Worm (Caenorhabditis elegans) whole organism, early embryonic: ENCODE data around the gene F44A6.3.

Source experiments
- B0310.2 ChIP-seq: sonication (generic microtip); optimal IDR thresholded peaks from 2 replicates; lab custom pipeline; 2016; ENCODE audit warnings: mild to moderate bottlenecking, missing genetic modification characterization, missing compliant biosample characterization
- F13C5.2 ChIP-seq: sonication (generic microtip); optimal IDR thresholded peaks from 2 replicates; lab custom pipeline; 2017; ENCODE audit warnings: mild to moderate bottlenecking, missing genetic modification characterization, inconsistent platforms, missing compliant biosample characterization
- ama-1 ChIP-seq: fragments of 150-350 bp; optimal IDR thresholded peaks from 2 replicates; lab custom pipeline; 2014
- ceh-13 ChIP-seq: fragments of 200-800 bp; sonication (Bioruptor generic); optimal IDR thresholded peaks from 2 replicates; lab custom pipeline; 2018; ENCODE audit warnings: mild to moderate bottlenecking, missing genetic modification characterization, missing compliant biosample characterization
- ceh-36 ChIP-seq: sonication (generic microtip); optimal IDR thresholded peaks from 2 replicates; lab custom pipeline; 2016; ENCODE audit warnings: missing genetic modification characterization, inconsistent platforms, missing compliant biosample characterization
- ets-7 ChIP-seq: sonication (generic microtip); optimal IDR thresholded peaks from 2 replicates; lab custom pipeline; 2016; ENCODE audit warnings: missing genotype, missing genetic modification characterization, missing compliant biosample characterization
- flt-1 ChIP-seq: fragments of 200-800 bp; sonication (Bioruptor generic); IDR thresholded peaks from 2 replicates; pipeline ENCODE4 v1.3.6; 2022; ENCODE audit warnings: missing genetic modification characterization, missing compliant biosample characterization
- hmbx-1 ChIP-seq: sonication (generic microtip); optimal IDR thresholded peaks from 2 replicates; lab custom pipeline; 2016; ENCODE audit warnings: mild to moderate bottlenecking, missing genetic modification characterization, missing compliant biosample characterization
- hmg-4 ChIP-seq: fragments of 200-800 bp; sonication (Bioruptor generic); optimal IDR thresholded peaks from 2 replicates; lab custom pipeline; 2018; ENCODE audit warnings: mild to moderate bottlenecking, missing genetic modification characterization, missing compliant biosample characterization
- hnd-1 ChIP-seq: sonication (generic microtip); optimal IDR thresholded peaks from 2 replicates; lab custom pipeline; 2016; ENCODE audit warnings: missing genetic modification characterization, missing compliant biosample characterization
- pes-1 ChIP-seq: fragments of 200-800 bp; sonication (Bioruptor generic); IDR thresholded peaks from 2 replicates; pipeline ENCODE4 v1.3.6; 2022; ENCODE audit warnings: missing genetic modification reagents, missing genetic modification characterization, missing compliant biosample characterization
- scrt-1 ChIP-seq: fragments of 200-800 bp; sonication (Bioruptor generic); IDR thresholded peaks from 2 replicates; pipeline ENCODE4 v1.3.6; 2022; ENCODE audit warnings: missing genetic modification characterization, missing compliant biosample characterization
- sea-1 ChIP-seq: fragments of 200-800 bp; sonication (Bioruptor generic); conservative IDR thresholded peaks from 2 replicates; pipeline ENCODE4 v1.3.6; 2022; ENCODE audit warnings: missing genetic modification characterization, missing compliant biosample characterization
- tbx-11 ChIP-seq: fragments of 200-800 bp; sonication (Bioruptor generic); IDR thresholded peaks from 2 replicates; pipeline ENCODE4 v1.3.6; 2022; ENCODE audit warnings: missing genetic modification characterization, missing compliant biosample characterization
- tbx-37 ChIP-seq: fragments of 200-800 bp; sonication (Bioruptor generic); conservative IDR thresholded peaks from 2 replicates; pipeline ENCODE4 v1.3.6; 2022; ENCODE audit warnings: missing genetic modification reagents, missing genetic modification characterization, missing compliant biosample characterization
- tra-4 ChIP-seq: sonication (generic microtip); optimal IDR thresholded peaks from 2 replicates; lab custom pipeline; 2017; ENCODE audit warnings: missing genetic modification characterization, missing compliant biosample characterization

F44A6.3 gene

ce11 chrX:10254068-10254467, 41.5 kb downstream of the F44A6.3 start:
- TF ChIP-seq ceh-13 (GFP tag; lab: Kevin White, UChicago) (no peak), pes-1 (no peak), tbx-11 (GFP tag; lab: Robert Waterston, UW) (no peak), hmg-4 (GFP tag; lab: Kevin White, UChicago) (no peak), tra-4 (tag; lab: Kevin White, UChicago) (no peak), flt-1 (no peak), F13C5.2 (tag; lab: Kevin White, UChicago) (no peak), sea-1 (no peak), ets-7 (no peak), hnd-1 (tag; lab: Kevin White, UChicago) (no peak)

- TF ChIP-seq hnd-1 (tag; lab: Kevin White, UChicago) (no peak), scrt-1 (GFP tag; lab: Robert Waterston, UW) (no peak), flt-1 (no peak), B0310.2 (tag; lab: Kevin White, UChicago) (no peak), ceh-13 (GFP tag; lab: Kevin White, UChicago) (no peak), sea-1 (no peak), tbx-11 (GFP tag; lab: Robert Waterston, UW) (no peak), tra-4 (tag; lab: Kevin White, UChicago) (no peak), ets-7 (no peak), ceh-36 (tag; lab: Kevin White, UChicago) (no peak), F13C5.2 (tag; lab: Kevin White, UChicago) (no peak), pes-1 (no peak)
These were observed 47.5 kb downstream of the F44A6.3 start, which contains the start of gene C32A9.1 for ce11 chrX:10260035-10260434. Gene C32A9.1, minus strand, starts transcription at chrX:10260135.

ce11 chrX:10262299-10262698, 49.7 kb downstream of the F44A6.3 start:
- TF ChIP-seq tra-4 (tag; lab: Kevin White, UChicago): no peak
- TF ChIP-seq ama-1 (lab: Kevin White, UChicago): no peak
- TF ChIP-seq B0310.2 (tag; lab: Kevin White, UChicago): no peak
- TF ChIP-seq hmbx-1: no peak
- TF ChIP-seq ceh-13 (GFP tag; lab: Kevin White, UChicago): no peak
- TF ChIP-seq hnd-1 (tag; lab: Kevin White, UChicago): no peak
- TF ChIP-seq tbx-37 (GFP tag; lab: Robert Waterston, UW): no peak
- TF ChIP-seq tbx-11 (GFP tag; lab: Robert Waterston, UW): no peak
- TF ChIP-seq pes-1: no peak
- no peak for TF ChIP-seq hmg-4 (GFP tag; lab: Kevin White, UChicago)
- TF ChIP-seq scrt-1 (GFP tag; lab: Robert Waterston, UW): no peak
- TF ChIP-seq F13C5.2 (tag; lab: Kevin White, UChicago): no peak
- no peak for TF ChIP-seq sea-1
- no peak for TF ChIP-seq ets-7
- TF ChIP-seq flt-1: no peak
- no peak for TF ChIP-seq ceh-36 (tag; lab: Kevin White, UChicago)
